Worm (Caenorhabditis elegans) whole organism, L4/young adult: ENCODE results near the gene glt-4.

Experiments used
- W03F9.2 ChIP-seq: fragments of 150-350 bp; optimal IDR thresholded peaks from 2 replicates; lab custom pipeline; 2014; ENCODE audit warnings: missing biosample characterization, missing genetic modification characterization
- him-1 ChIP-seq: sonication (generic microtip); optimal IDR thresholded peaks from 2 replicates; lab custom pipeline; 2016; ENCODE audit warnings: missing genotype, missing genetic modification reagents, missing genetic modification characterization, missing compliant biosample characterization

ce11 chrX:6369717-6370116, 33.5 kb upstream of the glt-4 start, which contains the start of gene C03B1.2:
- TF ChIP-seq W03F9.2 (no peak), him-1 (no peak)
